Worm (Caenorhabditis elegans): ENCODE data around the gene clc-31.

Gene clc-31

DNA sequence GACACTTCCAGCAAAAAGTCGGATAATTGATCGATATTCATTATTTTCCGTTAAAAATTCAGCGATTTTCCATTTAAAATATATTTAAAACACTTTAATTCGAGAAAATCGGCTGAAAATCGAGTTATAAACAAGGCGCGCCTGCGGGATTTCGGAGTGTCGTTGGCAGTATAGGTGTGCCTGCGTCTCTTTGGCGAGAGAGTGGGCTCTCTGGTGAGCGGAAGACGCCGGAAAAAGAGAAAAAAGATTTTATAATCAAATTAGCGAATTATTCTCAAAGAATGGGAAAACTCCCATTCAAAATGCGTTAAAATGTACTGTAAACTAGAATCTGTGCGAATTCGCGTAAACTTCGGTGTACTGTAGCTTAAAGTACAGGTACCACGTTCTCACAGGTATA lies 7.4 kb downstream of the clc-31 start, which contains the start of gene D1069.3:
TSS of gene D1069.3 (minus strand) at position 158 of the 400 bp plus-strand sequence.
- TF ChIP-seq scrt-1 (GFP tag; IDR thresholded peaks at IDR 0.05) = no peak
- no peak for TF ChIP-seq tra-4 (tag; optimal IDR thresholded peaks at IDR 0.05)
- TF ChIP-seq flt-1 (GFP tag; IDR thresholded peaks at IDR 0.05) = no peak
- TF ChIP-seq ceh-13 (GFP tag; optimal IDR thresholded peaks at IDR 0.05) = no peak
- TF ChIP-seq F13C5.2 (tag; optimal IDR thresholded peaks at IDR 0.05) = peak; percentile 19
- no peak for TF ChIP-seq sea-1 (GFP tag; conservative IDR thresholded peaks at IDR 0.05)

ce11 chrII:349749-350148 lies 9.4 kb downstream of the clc-31 start:
- TF ChIP-seq ceh-13 (GFP tag; optimal IDR thresholded peaks at IDR 0.05) (no peak), ama-1 (optimal IDR thresholded peaks at IDR 0.05) (no peak), hmg-4 (GFP tag; optimal IDR thresholded peaks at IDR 0.05) (no peak), ets-7 (tag; optimal IDR thresholded peaks at IDR 0.05) (no peak), F13C5.2 (tag; optimal IDR thresholded peaks at IDR 0.05) (no peak), hmbx-1 (tag; optimal IDR thresholded peaks at IDR 0.05) (no peak), scrt-1 (GFP tag; IDR thresholded peaks at IDR 0.05) (no peak), pes-1 (GFP tag; IDR thresholded peaks at IDR 0.05) (no peak), tra-4 (tag; optimal IDR thresholded peaks at IDR 0.05) (no peak), B0310.2 (tag; optimal IDR thresholded peaks at IDR 0.05) (no peak), aly-1 (tag; optimal IDR thresholded peaks at IDR 0.05) (no peak), tbx-37 (GFP tag; conservative IDR thresholded peaks at IDR 0.05) (no peak), sea-1 (GFP tag; conservative IDR thresholded peaks at IDR 0.05) (no peak), flt-1 (GFP tag; IDR thresholded peaks at IDR 0.05) (no peak), hnd-1 (tag; optimal IDR thresholded peaks at IDR 0.05) (no peak)

DNA sequence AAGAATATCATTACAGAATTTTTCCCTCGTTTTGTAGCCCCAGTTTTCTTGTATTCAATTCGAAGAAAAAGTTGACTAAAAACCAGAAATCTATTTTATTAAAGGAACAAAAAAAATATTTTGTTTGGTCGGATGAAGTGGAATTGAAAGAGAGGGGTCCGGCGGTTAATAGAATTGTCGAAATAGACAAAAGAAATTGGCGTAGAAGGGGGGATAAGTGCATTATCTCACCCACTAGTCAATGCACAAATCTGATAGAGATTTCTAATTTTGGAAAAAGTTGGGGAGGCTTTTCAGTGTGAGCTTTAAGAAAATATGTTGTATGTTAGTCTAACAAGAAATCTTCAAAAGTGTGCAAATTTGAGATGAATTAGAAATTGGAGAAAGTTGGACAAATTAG lies 14.2 kb downstream of the clc-31 start:
- no peak for TF ChIP-seq F13C5.2 (tag; optimal IDR thresholded peaks at IDR 0.05)
- TF ChIP-seq tra-4 (tag; optimal IDR thresholded peaks at IDR 0.05) = no peak
- no peak for TF ChIP-seq ets-7 (tag; optimal IDR thresholded peaks at IDR 0.05)
- TF ChIP-seq ceh-36 (tag; optimal IDR thresholded peaks at IDR 0.05) = no peak
- no peak for TF ChIP-seq aly-1 (tag; optimal IDR thresholded peaks at IDR 0.05)
- TF ChIP-seq hmg-4 (GFP tag; optimal IDR thresholded peaks at IDR 0.05) = no peak
- TF ChIP-seq ama-1 (optimal IDR thresholded peaks at IDR 0.05) = no peak
- TF ChIP-seq ceh-13 (GFP tag; optimal IDR thresholded peaks at IDR 0.05) = no peak
- no peak for TF ChIP-seq sea-1 (GFP tag; conservative IDR thresholded peaks at IDR 0.05)
- no peak for TF ChIP-seq hmbx-1 (tag; optimal IDR thresholded peaks at IDR 0.05)
- no peak for TF ChIP-seq pes-1 (GFP tag; IDR thresholded peaks at IDR 0.05)
- no peak for TF ChIP-seq flt-1 (GFP tag; IDR thresholded peaks at IDR 0.05)
- TF ChIP-seq scrt-1 (GFP tag; IDR thresholded peaks at IDR 0.05) = no peak
- no peak for TF ChIP-seq hnd-1 (tag; optimal IDR thresholded peaks at IDR 0.05)
- TF ChIP-seq tbx-37 (GFP tag; conservative IDR thresholded peaks at IDR 0.05) = no peak
- no peak for TF ChIP-seq tbx-11 (GFP tag; IDR thresholded peaks at IDR 0.05)

- TF ChIP-seq hmg-4 (GFP tag; optimal IDR thresholded peaks at IDR 0.05) (no peak), B0310.2 (tag; optimal IDR thresholded peaks at IDR 0.05) (no peak), aly-1 (tag; optimal IDR thresholded peaks at IDR 0.05) (no peak), ama-1 (optimal IDR thresholded peaks at IDR 0.05) (no peak), flt-1 (GFP tag; IDR thresholded peaks at IDR 0.05) (no peak), tbx-11 (GFP tag; IDR thresholded peaks at IDR 0.05) (no peak), ceh-36 (tag; optimal IDR thresholded peaks at IDR 0.05) (no peak), pes-1 (GFP tag; IDR thresholded peaks at IDR 0.05) (no peak), hnd-1 (tag; optimal IDR thresholded peaks at IDR 0.05) (no peak)
Measured at ce11 chrII:356969-357368, 16.6 kb downstream of the clc-31 start, which contains the start of gene dmsr-4. Gene dmsr-4 (minus strand): TSS chrII:357069.

- TF ChIP-seq tbx-37 (GFP tag; conservative IDR thresholded peaks at IDR 0.05) = no peak
- TF ChIP-seq hnd-1 (tag; optimal IDR thresholded peaks at IDR 0.05) = no peak
- TF ChIP-seq tra-4 (tag; optimal IDR thresholded peaks at IDR 0.05) = no peak
- no peak for TF ChIP-seq ceh-13 (GFP tag; optimal IDR thresholded peaks at IDR 0.05)
- TF ChIP-seq hmg-4 (GFP tag; optimal IDR thresholded peaks at IDR 0.05) = no peak
- no peak for TF ChIP-seq hmbx-1 (tag; optimal IDR thresholded peaks at IDR 0.05)
- no peak for TF ChIP-seq aly-1 (tag; optimal IDR thresholded peaks at IDR 0.05)
Measured at ce11 chrII:367455-367854, 27.1 kb downstream of the clc-31 start, which contains the start of gene ptr-3. Gene ptr-3 (minus strand): TSS chrII:367555.

DNA sequence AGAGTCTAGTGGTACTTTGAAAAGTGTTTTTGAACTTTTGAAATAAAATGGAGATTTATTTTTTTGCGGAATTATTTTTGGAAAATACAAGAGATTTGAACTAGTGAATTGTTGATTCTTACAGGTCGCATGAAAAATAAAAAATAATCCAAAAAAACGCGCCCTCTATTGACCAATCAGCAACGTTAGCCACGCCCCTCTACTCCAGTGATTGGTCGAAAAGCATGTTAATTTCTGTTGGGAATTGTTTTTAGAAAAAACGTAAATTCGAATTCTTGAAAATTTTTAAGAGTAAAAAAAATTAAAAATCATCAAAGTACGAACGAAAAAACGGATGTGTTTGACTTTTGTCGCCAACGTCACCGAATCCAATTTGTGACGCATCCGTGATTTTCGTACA lies 30.1 kb downstream of the clc-31 start:
- TF ChIP-seq tbx-37 (GFP tag; conservative IDR thresholded peaks at IDR 0.05) = no peak

ce11 chrII:371549-371948 lies 31.2 kb downstream of the clc-31 start:
- TF ChIP-seq hmg-4 (GFP tag; optimal IDR thresholded peaks at IDR 0.05) = no peak
- TF ChIP-seq ama-1 (optimal IDR thresholded peaks at IDR 0.05) = no peak
- TF ChIP-seq tbx-37 (GFP tag; conservative IDR thresholded peaks at IDR 0.05) = no peak
- no peak for TF ChIP-seq hnd-1 (tag; optimal IDR thresholded peaks at IDR 0.05)
- TF ChIP-seq aly-1 (tag; optimal IDR thresholded peaks at IDR 0.05) = no peak
- no peak for TF ChIP-seq tra-4 (tag; optimal IDR thresholded peaks at IDR 0.05)
- TF ChIP-seq hmbx-1 (tag; optimal IDR thresholded peaks at IDR 0.05) = no peak
- TF ChIP-seq pes-1 (GFP tag; IDR thresholded peaks at IDR 0.05) = no peak

ce11 chrII:372235-372634 lies 31.9 kb downstream of the clc-31 start:
- no peak for TF ChIP-seq hnd-1 (tag; optimal IDR thresholded peaks at IDR 0.05)

DNA sequence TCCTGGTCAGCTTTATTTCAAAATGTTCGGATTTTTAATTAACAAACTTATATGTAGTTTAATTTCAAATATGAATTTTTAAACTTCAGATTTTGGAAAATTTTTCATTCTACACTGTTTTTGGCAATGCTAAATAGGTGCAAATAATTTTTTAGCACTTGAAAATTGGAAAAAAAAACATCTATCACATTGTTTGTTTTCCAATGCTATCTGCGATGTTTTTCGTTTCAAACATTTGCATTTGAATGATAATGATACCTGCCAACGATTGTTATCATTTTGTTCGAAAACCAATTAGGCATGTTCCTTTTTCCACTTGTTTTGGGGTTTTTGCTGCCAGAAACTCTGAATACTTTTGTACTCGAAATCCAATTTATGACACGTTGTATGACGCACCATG lies 34.6 kb downstream of the clc-31 start, which contains the start of gene C03H5.4:
TSS of gene C03H5.4 (plus strand) at position 301 of the 400 bp plus-strand sequence.
- TF ChIP-seq hmg-4 (GFP tag; optimal IDR thresholded peaks at IDR 0.05) = no peak
- no peak for TF ChIP-seq pes-1 (GFP tag; IDR thresholded peaks at IDR 0.05)
- no peak for TF ChIP-seq sea-1 (GFP tag; conservative IDR thresholded peaks at IDR 0.05)
- TF ChIP-seq B0310.2 (tag; optimal IDR thresholded peaks at IDR 0.05) = no peak
- no peak for TF ChIP-seq hnd-1 (tag; optimal IDR thresholded peaks at IDR 0.05)
